Worm (Caenorhabditis elegans) whole organism, late embryonic: ENCODE data around the gene F46C3.7.
A peak's percentile ranks its signal among the peaks of the same experiment; 100 is the strongest.

Experiments used
- T23F11.4 ChIP-seq: fragments of 200-800 bp; sonication (Bioruptor generic); optimal IDR thresholded peaks from 2 replicates; lab custom pipeline; 2018; ENCODE audit warnings: mild to moderate bottlenecking, missing genetic modification characterization, missing compliant biosample characterization
- Y22D7AL.16 ChIP-seq: sonication (generic microtip); optimal IDR thresholded peaks from 2 replicates; lab custom pipeline; 2016; ENCODE audit warnings: missing genetic modification characterization, missing compliant biosample characterization
- ceh-14 ChIP-seq: sonication (generic microtip); optimal IDR thresholded peaks from 2 replicates; lab custom pipeline; 2016; ENCODE audit warnings: missing genotype, missing genetic modification characterization, missing compliant biosample characterization
- ceh-2 ChIP-seq: sonication (generic microtip); optimal IDR thresholded peaks from 2 replicates; lab custom pipeline; 2016; ENCODE audit warnings: missing genotype, missing genetic modification characterization, missing compliant biosample characterization
- ceh-22 ChIP-seq: sonication (generic microtip); optimal IDR thresholded peaks from 2 replicates; lab custom pipeline; 2017; ENCODE audit warnings: missing biosample characterization, missing genetic modification characterization
- ceh-24 ChIP-seq: sonication (generic microtip); optimal IDR thresholded peaks from 2 replicates; lab custom pipeline; 2016; ENCODE audit warnings: mild to moderate bottlenecking, missing genetic modification characterization, missing compliant biosample characterization
- ceh-30 ChIP-seq: fragments of 150-350 bp; optimal IDR thresholded peaks from 2 replicates; lab custom pipeline; 2014; ENCODE audit warnings: missing biosample characterization, missing genetic modification characterization
- ceh-31 ChIP-seq: sonication (generic microtip); optimal IDR thresholded peaks from 2 replicates; lab custom pipeline; 2016; ENCODE audit warnings: missing genetic modification characterization, missing compliant biosample characterization
- ceh-34 ChIP-seq: sonication (generic microtip); optimal IDR thresholded peaks from 2 replicates; lab custom pipeline; 2016; ENCODE audit warnings: mild to moderate bottlenecking, missing genetic modification characterization, missing compliant biosample characterization
- ceh-48 ChIP-seq: sonication (generic microtip); optimal IDR thresholded peaks from 2 replicates; lab custom pipeline; 2016; ENCODE audit warnings: missing genetic modification characterization, inconsistent platforms, missing compliant biosample characterization
- ceh-6 ChIP-seq: fragments of 200-800 bp; sonication (Bioruptor generic); optimal IDR thresholded peaks from 2 replicates; lab custom pipeline; 2018; ENCODE audit warnings: mild to moderate bottlenecking, missing genetic modification characterization, missing compliant biosample characterization
- ceh-9 ChIP-seq: sonication (generic microtip); optimal IDR thresholded peaks from 2 replicates; lab custom pipeline; 2016; ENCODE audit warnings: mild to moderate bottlenecking, missing genetic modification characterization, inconsistent platforms, missing compliant biosample characterization
- elt-2 ChIP-seq: sonication (generic microtip); optimal IDR thresholded peaks from 2 replicates; lab custom pipeline; 2016; ENCODE audit warnings: missing genetic modification reagents, missing genetic modification characterization, missing compliant biosample characterization
- elt-4 ChIP-seq: sonication (generic microtip); optimal IDR thresholded peaks from 2 replicates; lab custom pipeline; 2016; ENCODE audit warnings: missing genetic modification characterization, missing compliant biosample characterization
- ets-4 ChIP-seq: sonication (generic microtip); optimal IDR thresholded peaks from 2 replicates; lab custom pipeline; 2016; ENCODE audit warnings: missing genetic modification characterization, missing compliant biosample characterization
- fkh-6 ChIP-seq: sonication (generic microtip); optimal IDR thresholded peaks from 2 replicates; lab custom pipeline; 2016; ENCODE audit warnings: missing genetic modification characterization, missing compliant biosample characterization
- hlh-15 ChIP-seq: sonication (generic microtip); optimal IDR thresholded peaks from 2 replicates; lab custom pipeline; 2016; ENCODE audit warnings: missing genetic modification characterization, missing compliant biosample characterization
- hlh-30 ChIP-seq: sonication (generic microtip); optimal IDR thresholded peaks from 2 replicates; lab custom pipeline; 2017; ENCODE audit warnings: antibody characterized with exemption, missing genetic modification characterization, missing compliant biosample characterization; ENCODE audit not compliant: insufficient read depth
- hlh-6 ChIP-seq: sonication (generic microtip); optimal IDR thresholded peaks from 2 replicates; lab custom pipeline; 2016; ENCODE audit warnings: missing genotype, missing genetic modification characterization, missing compliant biosample characterization
- hlh-8 ChIP-seq: sonication (generic microtip); optimal IDR thresholded peaks from 2 replicates; lab custom pipeline; 2016; ENCODE audit warnings: missing genotype, missing genetic modification characterization, missing compliant biosample characterization
- lin-11 ChIP-seq: fragments of 200-800 bp; sonication (Bioruptor generic); optimal IDR thresholded peaks from 2 replicates; lab custom pipeline; 2018; ENCODE audit warnings: mild to moderate bottlenecking, missing genetic modification characterization, missing compliant biosample characterization
- nfya-1 ChIP-seq: sonication (generic microtip); optimal IDR thresholded peaks from 2 replicates; lab custom pipeline; 2017; ENCODE audit warnings: missing genetic modification characterization, mild to moderate bottlenecking, missing compliant biosample characterization, antibody characterized with exemption, moderate library complexity
- nhr-232 ChIP-seq: sonication (generic microtip); optimal IDR thresholded peaks from 2 replicates; lab custom pipeline; 2016; ENCODE audit warnings: missing genetic modification characterization, missing compliant biosample characterization
- odd-2 ChIP-seq: sonication (generic microtip); optimal IDR thresholded peaks from 2 replicates; lab custom pipeline; 2017; ENCODE audit warnings: antibody characterized with exemption, mild to moderate bottlenecking, missing genetic modification characterization, missing compliant biosample characterization
- pag-3 ChIP-seq: sonication (generic microtip); optimal IDR thresholded peaks from 2 replicates; lab custom pipeline; 2016; ENCODE audit warnings: missing compliant biosample characterization, missing genetic modification characterization, borderline replicate concordance
- pat-9 ChIP-seq: fragments of 200-800 bp; sonication (Bioruptor generic); optimal IDR thresholded peaks from 2 replicates; lab custom pipeline; 2018; ENCODE audit warnings: mild to moderate bottlenecking, missing genetic modification characterization, moderate library complexity, missing compliant biosample characterization
- ref-2 ChIP-seq: sonication (generic microtip); optimal IDR thresholded peaks from 2 replicates; lab custom pipeline; 2016; ENCODE audit warnings: missing genetic modification characterization, missing compliant biosample characterization
- rnt-1 ChIP-seq: sonication (generic microtip); optimal IDR thresholded peaks from 2 replicates; lab custom pipeline; 2016; ENCODE audit warnings: missing genetic modification characterization, missing compliant biosample characterization
- sdc-2 ChIP-seq: sonication (generic microtip); optimal IDR thresholded peaks from 2 replicates; lab custom pipeline; 2016; ENCODE audit warnings: missing genotype, missing genetic modification characterization, missing compliant biosample characterization
- tbx-7 ChIP-seq: sonication (generic microtip); optimal IDR thresholded peaks from 2 replicates; lab custom pipeline; 2016; ENCODE audit warnings: missing genotype, missing genetic modification characterization, missing compliant biosample characterization
- unc-42 ChIP-seq: sonication (generic microtip); optimal IDR thresholded peaks from 2 replicates; lab custom pipeline; 2016; ENCODE audit warnings: missing genotype, missing genetic modification characterization, missing compliant biosample characterization
- zip-5 ChIP-seq: sonication (generic microtip); optimal IDR thresholded peaks from 2 replicates; lab custom pipeline; 2016; ENCODE audit warnings: missing genetic modification characterization, missing compliant biosample characterization
- ztf-16 ChIP-seq: sonication (generic microtip); optimal IDR thresholded peaks from 2 replicates; lab custom pipeline; 2017; ENCODE audit warnings: missing genetic modification characterization, missing compliant biosample characterization

Gene F46C3.7

ce11 chrX:11407682-11408335 lies 32.0 kb upstream of the F46C3.7 start, which contains the start of gene F08B12.4:
TSS of gene F08B12.4 (minus strand) at chrX:11407732.
- TF ChIP-seq T23F11.4 (GFP tag; lab: Kevin White, UChicago) (no peak), ets-4 (tag; lab: Kevin White, UChicago) (no peak), hlh-6 (tag; lab: Kevin White, UChicago) (no peak), zip-5 (tag; lab: Kevin White, UChicago) (no peak), odd-2 (tag; lab: Kevin White, UChicago) (no peak), ceh-48 (tag; lab: Kevin White, UChicago) (no peak), elt-2 (tag; lab: Kevin White, UChicago) (peak; percentile 5), nfya-1 (tag; lab: Kevin White, UChicago) (no peak)

- no peak for TF ChIP-seq unc-42 (tag; lab: Kevin White, UChicago)
- no peak for TF ChIP-seq ceh-2 (tag; lab: Kevin White, UChicago)
- TF ChIP-seq lin-11 (tag; lab: Kevin White, UChicago), result no peak
- no peak for TF ChIP-seq elt-4 (tag; lab: Kevin White, UChicago)
- TF ChIP-seq pag-3 (tag; lab: Kevin White, UChicago), result no peak
- no peak for TF ChIP-seq fkh-6 (tag; lab: Kevin White, UChicago)
- TF ChIP-seq hlh-30 (tag; lab: Kevin White, UChicago), result no peak
- TF ChIP-seq ztf-16, result no peak
- TF ChIP-seq rnt-1, result no peak
- TF ChIP-seq ceh-6, result no peak
- TF ChIP-seq ceh-34 (tag; lab: Kevin White, UChicago), result no peak
- TF ChIP-seq ceh-22 (tag; lab: Kevin White, UChicago), result no peak
Measured at ce11 chrX:11409457-11409856, 30.4 kb upstream of the F46C3.7 start.

DNA sequence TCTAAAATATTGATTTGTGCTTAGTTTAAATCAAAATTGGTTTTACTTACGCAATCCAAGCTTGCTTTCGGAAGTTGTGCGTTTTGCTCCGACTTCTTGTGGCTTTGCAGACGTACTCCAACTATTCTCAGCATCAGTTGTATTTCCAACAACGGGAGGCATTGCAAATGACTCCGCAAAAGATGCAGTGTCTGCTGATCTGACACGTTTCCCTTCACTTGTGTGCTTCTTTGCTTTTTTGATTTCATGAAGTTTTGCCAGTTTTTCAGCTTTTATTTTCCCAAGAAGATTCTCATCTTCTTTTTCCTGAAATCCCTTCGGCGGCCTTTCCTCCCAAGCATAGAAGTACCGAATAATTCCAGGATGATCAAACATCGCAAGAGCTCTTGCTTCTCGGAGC lies 28.2 kb upstream of the F46C3.7 start:
- TF ChIP-seq hlh-15 (tag; lab: Kevin White, UChicago) (no peak), sdc-2 (no peak), ceh-14 (tag; lab: Kevin White, UChicago) (no peak), Y22D7AL.16 (tag; lab: Kevin White, UChicago) (no peak), tbx-7 (tag; lab: Kevin White, UChicago) (no peak), ceh-9 (tag; lab: Kevin White, UChicago) (no peak), hlh-8 (no peak), elt-4 (tag; lab: Kevin White, UChicago) (no peak), ceh-31 (no peak), ceh-30 (tag; lab: Kevin White, UChicago) (no peak), ceh-34 (tag; lab: Kevin White, UChicago) (no peak), ceh-24 (tag; lab: Kevin White, UChicago) (no peak), pat-9 (no peak)

ce11 chrX:11414837-11415550 lies 24.8 kb upstream of the F46C3.7 start, which contains the start of gene pek-1:
TSS of gene pek-1 (minus strand) at chrX:11414887.
- TF ChIP-seq ceh-22 (tag; lab: Kevin White, UChicago) (no peak), elt-2 (tag; lab: Kevin White, UChicago) (peak; percentile 32), hlh-30 (tag; lab: Kevin White, UChicago) (peak; percentile 61), nhr-232 (tag; lab: Kevin White, UChicago) (no peak), ref-2 (tag; lab: Kevin White, UChicago) (peak; percentile 64)
- TF ChIP-seq, all 69 proteins: peak for 3
